Fruit fly (Drosophila melanogaster): ENCODE results near the gene Pdh.

The Pdh gene

dm6 chr3L:16384145-16384705, 30.1 kb upstream of the Pdh start:
- TF ChIP-seq Vsx2 (GFP tag; optimal IDR thresholded peaks at IDR 0.05; ENCODE audit: partially characterized antibody): no peak
- TF ChIP-seq h (GFP tag; optimal IDR thresholded peaks at IDR 0.05): peak; percentile 12

dm6 chr3L:16383056-16383455, 29.0 kb upstream of the Pdh start:
- TF ChIP-seq brk (GFP tag; optimal IDR thresholded peaks at IDR 0.05) (no peak), Rel (GFP tag; optimal IDR thresholded peaks at IDR 0.05) (no peak), Rel (tag; optimal IDR thresholded peaks at IDR 0.05) (peak; percentile 1)

- peak; percentile 96 for TF ChIP-seq GATAd (GFP tag; optimal IDR thresholded peaks at IDR 0.05)
- no peak for TF ChIP-seq dl (GFP tag; optimal IDR thresholded peaks at IDR 0.05; ENCODE audit: insufficient read depth in 1 of 2, partially characterized antibody in 2 of 2)
- no peak for TF ChIP-seq HLH106 (tag; optimal IDR thresholded peaks at IDR 0.05)
- TF ChIP-seq Sp1 (GFP tag; optimal IDR thresholded peaks at IDR 0.05): no peak
- TF ChIP-seq fru (GFP tag; optimal IDR thresholded peaks at IDR 0.05): peak; percentile 31
- peak; percentile 10 for TF ChIP-seq Myc (optimal IDR thresholded peaks at IDR 0.05)
- no peak for TF ChIP-seq Dfd (GFP tag; optimal IDR thresholded peaks at IDR 0.05)
These were observed 27.2 kb upstream of the Pdh start, which contains the start of gene Agpat4 for dm6 chr3L:16381184-16381797. Gene Agpat4, minus strand, starts transcription at chr3L:16381570.

dm6 chr3L:16380770-16381169, 26.7 kb upstream of the Pdh start:
- TF ChIP-seq sage (GFP tag; optimal IDR thresholded peaks at IDR 0.05) (no peak), psq (GFP tag; optimal IDR thresholded peaks at IDR 0.05) (no peak), foxo (GFP tag; optimal IDR thresholded peaks at IDR 0.05) (peak in 1 of 2 experiments; percentile 55), Sp1 (GFP tag; optimal IDR thresholded peaks at IDR 0.05) (no peak), fru (GFP tag; optimal IDR thresholded peaks at IDR 0.05) (peak; percentile 10), ey (GFP tag; optimal IDR thresholded peaks at IDR 0.05) (peak; percentile 43), OdsH (GFP tag; optimal IDR thresholded peaks at IDR 0.05) (peak; percentile 36), sv (GFP tag; optimal IDR thresholded peaks at IDR 0.05) (peak; percentile 51), Dfd (GFP tag; optimal IDR thresholded peaks at IDR 0.05) (no peak), pan (optimal IDR thresholded peaks at IDR 0.05) (no peak), Myc (optimal IDR thresholded peaks at IDR 0.05) (no peak), Rel (GFP tag; optimal IDR thresholded peaks at IDR 0.05) (no peak), Rel (tag; optimal IDR thresholded peaks at IDR 0.05) (no peak), rgr (GFP tag; optimal IDR thresholded peaks at IDR 0.05) (peak; percentile 46), br (GFP tag; optimal IDR thresholded peaks at IDR 0.05) (peak; percentile 25), brk (GFP tag; optimal IDR thresholded peaks at IDR 0.05) (no peak), h (GFP tag; optimal IDR thresholded peaks at IDR 0.05) (peak; percentile 50), usp (GFP tag; optimal IDR thresholded peaks at IDR 0.05) (no peak), HLH106 (tag; optimal IDR thresholded peaks at IDR 0.05) (no peak)

- TF ChIP-seq CrebA (GFP tag; optimal IDR thresholded peaks at IDR 0.05; ENCODE audit: borderline replicate concordance): peak; percentile 88
- no peak for TF ChIP-seq dmrt93B (GFP tag; optimal IDR thresholded peaks at IDR 0.05)
- TF ChIP-seq Vsx2 (GFP tag; optimal IDR thresholded peaks at IDR 0.05; ENCODE audit: partially characterized antibody): no peak
- TF ChIP-seq OdsH (GFP tag; optimal IDR thresholded peaks at IDR 0.05): peak; percentile 19
- TF ChIP-seq br (GFP tag; optimal IDR thresholded peaks at IDR 0.05): no peak
- TF ChIP-seq Rel (GFP tag; optimal IDR thresholded peaks at IDR 0.05): peak; percentile 18
- TF ChIP-seq Rel (tag; optimal IDR thresholded peaks at IDR 0.05): peak; percentile 6
- TF ChIP-seq CG9705 (GFP tag; optimal IDR thresholded peaks at IDR 0.05): no peak
- TF ChIP-seq N (GFP tag; optimal IDR thresholded peaks at IDR 0.05): peak; percentile 86
- no peak for TF ChIP-seq Hnf4 (GFP tag; optimal IDR thresholded peaks at IDR 0.05)
- peak; percentile 35 for TF ChIP-seq h (GFP tag; optimal IDR thresholded peaks at IDR 0.05)
- TF ChIP-seq CG32264 (GFP tag; optimal IDR thresholded peaks at IDR 0.05): no peak
- TF ChIP-seq pan (optimal IDR thresholded peaks at IDR 0.05): no peak
These were observed 24.0 kb upstream of the Pdh start, which contains the start of gene roq for dm6 chr3L:16377768-16378764. Gene roq, minus strand, starts transcription at chr3L:16378566.

Measured in whole organism, wandering third instar larva.